Worm (Caenorhabditis elegans): ENCODE measurements around the gene ZK105.12.

The ZK105.12 gene

DNA sequence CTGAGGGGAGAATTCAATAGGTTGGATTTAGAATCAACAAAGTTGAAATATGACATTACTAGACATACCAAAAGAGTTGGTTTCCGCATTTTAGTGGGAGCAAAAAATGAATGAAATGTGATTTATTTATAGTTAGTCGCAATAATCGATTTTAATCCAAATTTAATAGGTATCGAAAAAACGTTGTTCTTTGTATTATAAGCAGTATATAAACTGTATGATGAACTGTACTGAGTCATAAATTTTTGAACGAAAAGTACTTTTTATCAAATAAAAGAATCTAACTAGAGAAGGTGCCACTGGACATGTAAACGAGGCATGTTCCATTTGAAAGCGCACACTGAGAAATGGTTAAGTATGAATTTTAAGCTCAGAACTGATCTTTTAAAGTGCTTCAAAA is 26.0 kb downstream of the ZK105.12 start, which contains the start of gene C12D5.9:
Gene C12D5.9 (minus strand): TSS at position 101 of the 400 bp plus-strand sequence.
- TF ChIP-seq let-526 (GFP tag; IDR thresholded peaks at IDR 0.05) (no peak), lsl-1 (GFP tag; optimal IDR thresholded peaks at IDR 0.05) (no peak), dox-1 (GFP tag; IDR thresholded peaks at IDR 0.05) (no peak), ztf-6 (GFP tag; IDR thresholded peaks at IDR 0.05) (no peak), Y53G8AR.9 (GFP tag; conservative IDR thresholded peaks at IDR 0.05) (no peak), sea-2 (GFP tag; IDR thresholded peaks at IDR 0.05) (no peak), lin-35 (GFP tag; optimal IDR thresholded peaks at IDR 0.05) (no peak), F55B11.4 (tag; optimal IDR thresholded peaks at IDR 0.05; ENCODE audit: borderline replicate concordance, insufficient read depth) (no peak), nhr-27 (tag; optimal IDR thresholded peaks at IDR 0.05) (no peak), T26A5.8 (tag; optimal IDR thresholded peaks at IDR 0.05) (no peak), bed-1 (GFP tag; IDR thresholded peaks at IDR 0.05) (no peak), ceh-58 (GFP tag; IDR thresholded peaks at IDR 0.05) (no peak), dpl-1 (GFP tag; optimal IDR thresholded peaks at IDR 0.05) (no peak), somi-1 (GFP tag; optimal IDR thresholded peaks at IDR 0.05) (no peak), F33H1.4 (GFP tag; IDR thresholded peaks at IDR 0.05) (no peak)

DNA sequence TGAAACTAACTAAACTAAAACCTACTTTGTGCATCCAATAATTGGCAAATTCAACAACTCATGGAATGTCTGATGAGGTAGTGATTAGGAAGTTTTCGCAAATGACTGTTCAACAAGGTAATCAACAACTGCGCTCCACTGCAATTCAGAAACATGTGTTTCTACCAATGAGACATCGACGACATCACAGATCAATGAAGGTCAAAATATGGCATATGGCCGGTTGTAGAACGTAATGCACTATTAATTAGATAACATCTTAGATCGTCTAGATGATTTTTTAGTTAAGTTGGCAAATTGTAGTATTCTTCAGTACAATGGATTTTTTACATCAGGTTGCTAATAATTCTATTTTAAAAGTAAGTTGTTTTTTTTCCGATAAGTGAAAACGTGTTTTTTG is 29.7 kb downstream of the ZK105.12 start, which contains the start of the genes nhr-94 and nhr-152:
Gene nhr-94 (minus strand): TSS at position 147 of the 400 bp plus-strand sequence.
Gene nhr-152 (plus strand): TSS at position 162 of the 400 bp plus-strand sequence.
- TF ChIP-seq dpff-1 (tag; optimal IDR thresholded peaks at IDR 0.05) (no peak), efl-1 (GFP tag; optimal IDR thresholded peaks at IDR 0.05) (no peak), ets-4 (GFP tag; optimal IDR thresholded peaks at IDR 0.05) (no peak)

DNA sequence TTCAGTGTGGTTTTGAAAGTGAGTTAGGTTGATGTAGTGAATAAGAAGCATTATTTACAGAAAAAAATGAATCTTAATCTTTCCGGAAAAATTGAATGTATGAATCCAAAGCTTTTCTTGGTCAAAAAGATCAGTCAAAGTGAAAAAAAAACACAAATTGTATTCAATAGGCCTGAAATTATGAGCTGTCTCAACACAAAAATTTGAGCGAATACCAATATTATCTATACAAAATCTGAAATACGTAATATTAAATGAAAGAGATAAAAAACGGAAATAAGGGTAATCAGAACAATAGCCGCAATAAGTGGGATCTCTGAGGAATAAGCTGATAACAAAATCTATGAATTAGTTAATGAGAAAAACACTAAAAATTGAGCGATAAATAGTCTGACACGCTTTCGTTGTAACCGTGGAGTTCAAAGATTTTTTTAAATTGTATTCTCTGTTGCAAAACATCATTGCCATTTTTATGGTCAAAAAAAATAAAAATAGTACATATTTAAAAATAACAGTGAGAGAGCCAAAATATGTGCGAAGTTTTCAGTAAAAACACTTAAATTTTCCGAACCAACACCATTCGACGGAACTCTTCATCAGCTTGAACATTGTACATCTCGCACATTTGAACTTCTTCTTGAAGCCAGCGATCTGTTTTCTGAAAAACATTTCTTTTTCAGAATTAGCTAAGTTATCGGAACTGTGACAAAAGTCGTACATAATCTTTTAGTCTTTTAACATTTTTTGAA is 31.9 kb downstream of the ZK105.12 start, which contains the start of gene sre-11:
Gene sre-11 (minus strand): TSS at position 51 of the 749 bp plus-strand sequence.
- no peak for TF ChIP-seq bed-1 (GFP tag; IDR thresholded peaks at IDR 0.05)
- no peak for TF ChIP-seq unc-62 (GFP tag; optimal IDR thresholded peaks at IDR 0.05)
- no peak for TF ChIP-seq ztf-28 (GFP tag; IDR thresholded peaks at IDR 0.05)
- TF ChIP-seq F33H1.4 (GFP tag; IDR thresholded peaks at IDR 0.05), result no peak
- no peak for TF ChIP-seq nhr-27 (tag; optimal IDR thresholded peaks at IDR 0.05)
- no peak for TF ChIP-seq ceh-58 (GFP tag; IDR thresholded peaks at IDR 0.05)
- no peak for TF ChIP-seq unc-130 (GFP tag; optimal IDR thresholded peaks at IDR 0.05)
- TF ChIP-seq Y53F4B.3 (GFP tag; IDR thresholded peaks at IDR 0.05), result no peak
- no peak for TF ChIP-seq lsl-1 (GFP tag; optimal IDR thresholded peaks at IDR 0.05)
- TF ChIP-seq aptf-3 (GFP tag; IDR thresholded peaks at IDR 0.05), result no peak
- no peak for TF ChIP-seq B0035.1 (tag; optimal IDR thresholded peaks at IDR 0.05)
- no peak for TF ChIP-seq nhr-120 (GFP tag; IDR thresholded peaks at IDR 0.05)
- no peak for TF ChIP-seq Y53G8AR.9 (GFP tag; conservative IDR thresholded peaks at IDR 0.05)
- TF ChIP-seq snpc-3.4 (tag; optimal IDR thresholded peaks at IDR 0.05), result no peak
- TF ChIP-seq zfh-2 (GFP tag; conservative IDR thresholded peaks at IDR 0.05), result no peak

DNA sequence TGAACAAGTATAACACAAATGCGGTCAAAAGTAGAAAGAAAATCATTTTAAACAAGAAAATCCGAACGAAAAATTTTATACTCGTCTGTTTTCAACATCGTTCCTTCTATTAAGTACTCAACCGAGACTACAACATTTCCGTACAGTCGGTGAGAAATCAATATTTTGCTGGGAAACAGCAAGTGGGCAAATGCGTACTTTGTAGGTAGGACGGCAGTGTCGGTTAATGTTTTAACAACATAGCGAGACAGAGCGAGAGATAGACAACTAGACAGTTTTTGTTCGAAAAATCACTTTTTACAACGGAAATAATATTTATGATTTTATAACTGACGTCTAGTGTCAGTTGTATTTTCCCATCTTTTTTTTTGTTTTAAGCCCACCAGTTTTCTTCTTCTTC is 34.5 kb downstream of the ZK105.12 start, which contains the start of gene cyp-33A1:
Gene cyp-33A1 (minus strand): TSS at position 72 of the 400 bp plus-strand sequence.
- peak; percentile 30 for TF ChIP-seq nhr-80 (tag; optimal IDR thresholded peaks at IDR 0.05)
- no peak for TF ChIP-seq K12H6.12 (tag; optimal IDR thresholded peaks at IDR 0.05)
- TF ChIP-seq ztf-22 (GFP tag; optimal IDR thresholded peaks at IDR 0.05), result no peak
- no peak for TF ChIP-seq F10E7.11 (tag; optimal IDR thresholded peaks at IDR 0.05)
- no peak for TF ChIP-seq athp-1 (tag; optimal IDR thresholded peaks at IDR 0.05)
- TF ChIP-seq nhr-179 (tag; optimal IDR thresholded peaks at IDR 0.05), result no peak
- peak; percentile 33 for TF ChIP-seq F23B12.7 (tag; optimal IDR thresholded peaks at IDR 0.05; ENCODE audit: insufficient read depth)
- TF ChIP-seq attf-5 (GFP tag; optimal IDR thresholded peaks at IDR 0.05), result peak; percentile 47
- no peak for TF ChIP-seq mcd-1 (GFP tag; IDR thresholded peaks at IDR 0.05)

Measured in whole organism, young adult.